ENCODE assay signal across 2 fruit fly cellular contexts in the genomic region with DNA sequence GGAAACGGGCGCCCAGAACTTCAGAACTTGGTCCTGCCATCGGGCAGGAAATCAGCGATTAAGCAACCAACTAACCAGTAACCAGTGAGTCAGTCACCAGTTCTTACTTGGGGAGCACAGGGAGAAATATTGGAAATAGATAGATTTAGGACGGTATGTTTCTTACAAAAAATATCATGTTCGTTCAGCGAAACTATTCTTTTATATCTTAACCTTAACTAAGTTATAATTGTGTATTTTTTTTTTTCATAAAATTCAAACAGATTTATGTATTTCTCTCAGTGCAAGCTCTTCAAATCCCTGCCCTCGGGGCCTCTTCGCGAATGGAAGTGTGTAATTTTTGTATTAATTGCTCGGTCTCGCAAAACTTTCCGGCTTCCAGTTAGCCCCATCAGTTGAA.
TF ChIP-seq lines count a peak whose summit lies in the region.

No protein-coding gene starts in this region.

TF ChIP-seq in whole organism, embryonic, 481 proteins besides CTCF, POLR2A, EP300 and RAD21 (continued from another document and continues in another):
- TF ChIP-seq chn (GFP tag; optimal IDR thresholded peaks at IDR 0.05; lab: Kevin White, UChicago), result no peak
- no peak for TF ChIP-seq fd96Cb (tag; optimal IDR thresholded peaks at IDR 0.05; lab: Kevin White, UChicago)
- TF ChIP-seq CG15269 (tag; optimal IDR thresholded peaks at IDR 0.05; lab: Kevin White, UChicago), result peak; percentile 15
- TF ChIP-seq CG10979 (tag; optimal IDR thresholded peaks at IDR 0.05; lab: Kevin White, UChicago), result peak; percentile 4
- TF ChIP-seq Xbp1 (GFP tag; optimal IDR thresholded peaks at IDR 0.05; lab: Kevin White, UChicago), result peak; percentile 18
- peak; percentile 9; the same call in 1 of the 3 replicates for TF ChIP-seq zfh1 (GFP tag; IDR thresholded peaks at IDR 0.05; lab: Robert Waterston, UW)
- no peak for TF ChIP-seq Ets65A (GFP tag; lab: Kevin White, UChicago)
- TF ChIP-seq MBD-R2 (GFP tag; IDR thresholded peaks at IDR 0.05; lab: Robert Waterston, UW), result no peak
- TF ChIP-seq ara (GFP tag; IDR thresholded peaks at IDR 0.05; lab: Robert Waterston, UW), result no peak
- TF ChIP-seq Rfx (GFP tag; IDR thresholded peaks at IDR 0.05; lab: Robert Waterston, UW), result 0 out of 2 replicates have a peak, but pooled peaks have one; percentile 14
- TF ChIP-seq CkIIα-i1 (GFP tag; IDR thresholded peaks at IDR 0.05; lab: Robert Waterston, UW), result no peak
- no peak for TF ChIP-seq CHES-1-like (GFP tag; optimal IDR thresholded peaks at IDR 0.05; lab: Kevin White, UChicago)
- no peak for TF ChIP-seq prd (optimal IDR thresholded peaks at IDR 0.05; lab: Kevin White, UChicago)
- peak; percentile 40; the same call in 1 of the 3 replicates for TF ChIP-seq prd (GFP tag; IDR thresholded peaks at IDR 0.05; lab: Robert Waterston, UW)
- TF ChIP-seq dmrt99B (tag; optimal IDR thresholded peaks at IDR 0.05; lab: Kevin White, UChicago), result peak; percentile 15
- peak; percentile 13 for TF ChIP-seq Hmr (GFP tag; optimal IDR thresholded peaks at IDR 0.05; lab: Kevin White, UChicago)
- peak; percentile 19 for TF ChIP-seq corto (GFP tag; optimal IDR thresholded peaks at IDR 0.05; lab: Kevin White, UChicago)
- no peak for TF ChIP-seq Atf-2 (GFP tag; optimal IDR thresholded peaks at IDR 0.05; lab: Kevin White, UChicago)
- no peak for TF ChIP-seq pan (optimal IDR thresholded peaks at IDR 0.05; lab: Kevin White, UChicago)
- TF ChIP-seq pan (GFP tag; optimal IDR thresholded peaks at IDR 0.05 in 1 of 2, IDR thresholded peaks at IDR 0.05 in 1 of 2), result peak in 1 of 2 experiments; percentile 33
- peak; percentile 47 for TF ChIP-seq Xrp1 (GFP tag; IDR thresholded peaks at IDR 0.05; lab: Robert Waterston, UW)
- TF ChIP-seq esg (GFP tag; conservative IDR thresholded peaks at IDR 0.05; lab: Robert Waterston, UW), result 0 out of 2 replicates have a peak, but pooled peaks have one; percentile 14
- no peak for TF ChIP-seq Vsx1 (GFP tag; optimal IDR thresholded peaks at IDR 0.05; lab: Kevin White, UChicago)
- no peak for TF ChIP-seq cato (GFP tag; optimal IDR thresholded peaks at IDR 0.05; lab: Kevin White, UChicago; ENCODE audit: borderline replicate concordance)
- no peak for TF ChIP-seq bbx (GFP tag; IDR thresholded peaks at IDR 0.05; lab: Robert Waterston, UW; ENCODE audit: partially characterized antibody)
- no peak for TF ChIP-seq Hey (tag; optimal IDR thresholded peaks at IDR 0.05; lab: Kevin White, UChicago)
- TF ChIP-seq psq (GFP tag; optimal IDR thresholded peaks at IDR 0.05; lab: Kevin White, UChicago), result no peak
- TF ChIP-seq CG7839 (tag; optimal IDR thresholded peaks at IDR 0.05; lab: Kevin White, UChicago), result peak; percentile 18
- no peak for TF ChIP-seq CG4617 (GFP tag; optimal IDR thresholded peaks at IDR 0.05; lab: Kevin White, UChicago; ENCODE audit: borderline replicate concordance)
- TF ChIP-seq CG2889 (GFP tag; IDR thresholded peaks at IDR 0.05; lab: Robert Waterston, UW), result no peak
- 0 out of 2 replicates have a peak, but pooled peaks have one; percentile 9 for TF ChIP-seq Ada2b (GFP tag; IDR thresholded peaks at IDR 0.05; lab: Robert Waterston, UW)
- no peak for TF ChIP-seq Lhr (GFP tag; optimal IDR thresholded peaks at IDR 0.05; lab: Kevin White, UChicago)
- TF ChIP-seq CG8388 (GFP tag; optimal IDR thresholded peaks at IDR 0.05; lab: Kevin White, UChicago), result no peak
- TF ChIP-seq ab (GFP tag; optimal IDR thresholded peaks at IDR 0.05; lab: Kevin White, UChicago), result no peak
- TF ChIP-seq CG15514 (GFP tag; optimal IDR thresholded peaks at IDR 0.05; lab: Kevin White, UChicago), result no peak
- no peak for TF ChIP-seq zfh2 (GFP tag; optimal IDR thresholded peaks at IDR 0.05; lab: Kevin White, UChicago)
- peak; percentile 33 for TF ChIP-seq lbe (GFP tag; optimal IDR thresholded peaks at IDR 0.05; lab: Kevin White, UChicago)
- TF ChIP-seq CG14050 (GFP tag; IDR thresholded peaks at IDR 0.05; lab: Robert Waterston, UW), result no peak
- no peak for TF ChIP-seq CG32772 (GFP tag; IDR thresholded peaks at IDR 0.05; lab: Robert Waterston, UW)
- no peak for TF ChIP-seq CG4707 (GFP tag; optimal IDR thresholded peaks at IDR 0.05; lab: Kevin White, UChicago)
- no peak for TF ChIP-seq CG14014 (GFP tag; IDR thresholded peaks at IDR 0.05; lab: Robert Waterston, UW)
- no peak for TF ChIP-seq NC2α (GFP tag; optimal IDR thresholded peaks at IDR 0.05; lab: Kevin White, UChicago)
- TF ChIP-seq Mad (GFP tag; optimal IDR thresholded peaks at IDR 0.05; lab: Kevin White, UChicago), result no peak
- TF ChIP-seq aop (GFP tag; IDR thresholded peaks at IDR 0.05; lab: Robert Waterston, UW), result no peak
- TF ChIP-seq row (GFP tag; IDR thresholded peaks at IDR 0.05; lab: Robert Waterston, UW), result peak; percentile 57; the same call in 2 of the 3 replicates
- peak; percentile 45 for TF ChIP-seq CG11504 (tag; optimal IDR thresholded peaks at IDR 0.05; lab: Kevin White, UChicago)
- TF ChIP-seq nerfin-1 (tag; optimal IDR thresholded peaks at IDR 0.05; lab: Kevin White, UChicago), result no peak
- no peak for TF ChIP-seq CG11085 (GFP tag; IDR thresholded peaks at IDR 0.05; lab: Robert Waterston, UW)
- TF ChIP-seq tgo (GFP tag; IDR thresholded peaks at IDR 0.05; lab: Robert Waterston, UW), result 0 out of 3 replicates have a peak, but pooled peaks have one; percentile 21
- TF ChIP-seq Oli (tag; optimal IDR thresholded peaks at IDR 0.05; lab: Kevin White, UChicago), result no peak
- peak in 1 of 2 experiments; percentile 12 for TF ChIP-seq Hr51 (GFP tag; optimal IDR thresholded peaks at IDR 0.05; lab: Kevin White, UChicago)
- TF ChIP-seq Med (GFP tag; lab: Kevin White, UChicago), result peak; percentile 33
- TF ChIP-seq phol (tag; optimal IDR thresholded peaks at IDR 0.05; lab: Kevin White, UChicago), result peak; percentile 18
- peak; percentile 26; the same call in 1 of the 2 replicates for TF ChIP-seq slbo (GFP tag; IDR thresholded peaks at IDR 0.05; lab: Robert Waterston, UW)
- TF ChIP-seq nmo (GFP tag; optimal IDR thresholded peaks at IDR 0.05; lab: Kevin White, UChicago), result no peak
- no peak for TF ChIP-seq schlank (tag; optimal IDR thresholded peaks at IDR 0.05; lab: Kevin White, UChicago)
- TF ChIP-seq hkb (optimal IDR thresholded peaks at IDR 0.05; lab: Kevin White, UChicago), result no peak
- TF ChIP-seq hkb (GFP tag; IDR thresholded peaks at IDR 0.05; lab: Robert Waterston, UW), result 0 out of 2 replicates have a peak, but pooled peaks have one; percentile 19
- TF ChIP-seq Blimp-1 (GFP tag; optimal IDR thresholded peaks at IDR 0.05; lab: Kevin White, UChicago), result peak; percentile 5
- peak; percentile 20; the same call in 1 of the 2 replicates for TF ChIP-seq sisA (GFP tag; IDR thresholded peaks at IDR 0.05; lab: Robert Waterston, UW)
- TF ChIP-seq CG2678 (tag; optimal IDR thresholded peaks at IDR 0.05; lab: Kevin White, UChicago), result peak; percentile 31
- no peak for TF ChIP-seq Camta (GFP tag; optimal IDR thresholded peaks at IDR 0.05; lab: Kevin White, UChicago)
- TF ChIP-seq p53 (GFP tag; optimal IDR thresholded peaks at IDR 0.05; lab: Kevin White, UChicago), result no peak

TF ChIP-seq in whole organism, prepupa, 60 proteins besides CTCF, POLR2A, EP300 and RAD21 (continued from another document):
- TF ChIP-seq Ets21C (GFP tag; optimal IDR thresholded peaks at IDR 0.05; lab: Kevin White, UChicago) (peak; percentile 13), fd59A (GFP tag; optimal IDR thresholded peaks at IDR 0.05; lab: Kevin White, UChicago) (no peak), Eip93F (GFP tag; optimal IDR thresholded peaks at IDR 0.05; lab: Kevin White, UChicago) (no peak), CG10631 (GFP tag; optimal IDR thresholded peaks at IDR 0.05; lab: Kevin White, UChicago) (peak; percentile 42), CG8119 (GFP tag; IDR thresholded peaks at IDR 0.05; lab: Robert Waterston, UW) (0 out of 3 replicates have a peak, but pooled peaks have one; percentile 15), CG34406 (GFP tag; optimal IDR thresholded peaks at IDR 0.05; lab: Kevin White, UChicago) (peak; percentile 10), net (GFP tag; optimal IDR thresholded peaks at IDR 0.05; lab: Kevin White, UChicago) (no peak), CG1621 (tag; optimal IDR thresholded peaks at IDR 0.05; lab: Kevin White, UChicago) (peak; percentile 0), topi (GFP tag; optimal IDR thresholded peaks at IDR 0.05; lab: Kevin White, UChicago) (peak; percentile 40), CG3919 (GFP tag; optimal IDR thresholded peaks at IDR 0.05; lab: Kevin White, UChicago) (peak; percentile 13), CG6792 (GFP tag; optimal IDR thresholded peaks at IDR 0.05; lab: Kevin White, UChicago) (peak; percentile 35), Eip78C (GFP tag; lab: Kevin White, UChicago) (peak; percentile 85), CG11762 (GFP tag; optimal IDR thresholded peaks at IDR 0.05; lab: Kevin White, UChicago; ENCODE audit: insufficient read depth) (no peak), svp (GFP tag; lab: Kevin White, UChicago) (peak; percentile 69), CG6808 (GFP tag; optimal IDR thresholded peaks at IDR 0.05; lab: Kevin White, UChicago) (peak; percentile 39), CG9139 (GFP tag; optimal IDR thresholded peaks at IDR 0.05; lab: Kevin White, UChicago) (no peak), CG11902 (GFP tag; optimal IDR thresholded peaks at IDR 0.05; lab: Kevin White, UChicago) (no peak), CG31627 (GFP tag; optimal IDR thresholded peaks at IDR 0.05; lab: Kevin White, UChicago) (peak; percentile 46), Hr4 (GFP tag; optimal IDR thresholded peaks at IDR 0.05; lab: Kevin White, UChicago) (peak; percentile 10)
